Fruit fly (Drosophila melanogaster) whole organism, embryonic: ENCODE results near the gene CG14535.
A peak's percentile ranks its signal among the peaks of the same experiment; 100 is the strongest.

Source experiments
- CG1024 ChIP-seq: fragments of 200-800 bp; sonication (Bioruptor generic); IDR thresholded peaks from 2 replicates; pipeline ENCODE4 v1.3.6; 2022; ENCODE audit warnings: missing biosample characterization, missing genetic modification characterization
- CG11695 ChIP-seq: fragments of 200-800 bp; sonication (Bioruptor generic); IDR thresholded peaks from 3 replicates; pipeline ENCODE4 v1.3.6; 2022; ENCODE audit warnings: missing biosample characterization, missing genetic modification characterization
- CG13775 ChIP-seq: fragments of 200-800 bp; sonication (Bioruptor generic); optimal IDR thresholded peaks from 3 replicates; lab custom pipeline; 2017; ENCODE audit warnings: missing biosample characterization, mild to moderate bottlenecking, missing genetic modification characterization
- CG14860 ChIP-seq: fragments of 200-800 bp; sonication (Bioruptor generic); IDR thresholded peaks from 3 replicates; pipeline ENCODE4 v1.3.6; 2022; ENCODE audit warnings: missing biosample characterization, missing genetic modification characterization; ENCODE audit not compliant: partially characterized antibody
- CG15601 ChIP-seq: fragments of 200-800 bp; sonication (Bioruptor generic); optimal IDR thresholded peaks from 3 replicates; lab custom pipeline; 2019; ENCODE audit warnings: missing biosample characterization, mild to moderate bottlenecking, missing genetic modification characterization, moderate library complexity
- CG1603 ChIP-seq: fragments of 200-800 bp; sonication (Bioruptor generic); optimal IDR thresholded peaks from 2 replicates; lab custom pipeline; 2019; ENCODE audit warnings: missing biosample characterization, mild to moderate bottlenecking, missing genetic modification characterization, moderate library complexity
- CG16815 ChIP-seq: fragments of 200-800 bp; sonication (Bioruptor generic); optimal IDR thresholded peaks from 3 replicates; lab custom pipeline; 2017; ENCODE audit warnings: missing biosample characterization, mild to moderate bottlenecking, missing genetic modification characterization
- CG17361 ChIP-seq: fragments of 200-800 bp; sonication (Bioruptor generic); IDR thresholded peaks from 3 replicates; pipeline ENCODE4 v1.3.6; 2022; ENCODE audit warnings: missing biosample characterization, missing genetic modification characterization
- CG17912 ChIP-seq: fragments of 200-800 bp; sonication (Bioruptor generic); optimal IDR thresholded peaks from 2 replicates; lab custom pipeline; 2018; ENCODE audit warnings: missing biosample characterization, mild to moderate bottlenecking, missing genetic modification characterization
- CG1792 ChIP-seq: fragments of 200-800 bp; sonication (Bioruptor generic); optimal IDR thresholded peaks from 2 replicates; lab custom pipeline; 2016; ENCODE audit warnings: missing biosample characterization, missing genetic modification characterization
- CG30431 ChIP-seq: fragments of 200-800 bp; sonication (Bioruptor generic); optimal IDR thresholded peaks from 2 replicates; lab custom pipeline; 2017; ENCODE audit warnings: missing biosample characterization, missing genetic modification characterization
- CG4328 ChIP-seq: fragments of 200-800 bp; sonication (Bioruptor generic); optimal IDR thresholded peaks from 3 replicates; lab custom pipeline; 2017; ENCODE audit warnings: missing biosample characterization, missing genetic modification reagents, missing genetic modification characterization
- CG4617 ChIP-seq: fragments of 200-800 bp; sonication (Bioruptor generic); optimal IDR thresholded peaks from 3 replicates; lab custom pipeline; 2016; ENCODE audit warnings: missing biosample characterization, missing genetic modification characterization, borderline replicate concordance
- CG6683 ChIP-seq: fragments of 200-800 bp; sonication (Bioruptor generic); optimal IDR thresholded peaks from 2 replicates; lab custom pipeline; 2017; ENCODE audit warnings: missing biosample characterization, mild to moderate bottlenecking, missing genetic modification characterization, missing genetic modification reagents
- CG6791 ChIP-seq: fragments of 200-800 bp; sonication (Bioruptor generic); IDR thresholded peaks from 3 replicates; pipeline ENCODE4 v1.3.6; 2022; ENCODE audit warnings: missing biosample characterization, missing genetic modification characterization; ENCODE audit not compliant: partially characterized antibody
- CG9797 ChIP-seq: fragments of 200-800 bp; sonication (Bioruptor generic); optimal IDR thresholded peaks from 3 replicates; lab custom pipeline; 2018; ENCODE audit warnings: missing biosample characterization, mild to moderate bottlenecking, missing genetic modification characterization
- Camta ChIP-seq: fragments of 200-800 bp; sonication (Bioruptor generic); optimal IDR thresholded peaks from 2 replicates; lab custom pipeline; 2016; ENCODE audit warnings: missing biosample characterization, missing genetic modification characterization
- Deaf1 ChIP-seq: fragments of 200-800 bp; optimal IDR thresholded peaks from 3 replicates; lab custom pipeline; 2019; ENCODE audit warnings: missing biosample characterization, mild to moderate bottlenecking, missing genetic modification characterization, moderate library complexity
- Drgx ChIP-seq: fragments of 200-800 bp; sonication (Bioruptor generic); IDR thresholded peaks from 2 replicates; pipeline ENCODE4 v1.3.6; 2022; ENCODE audit warnings: missing biosample characterization, missing genetic modification characterization
- Fer1 ChIP-seq: fragments of 200-800 bp; sonication (Bioruptor generic); optimal IDR thresholded peaks from 2 replicates; lab custom pipeline; 2017; ENCODE audit warnings: missing biosample characterization, mild to moderate bottlenecking, missing genetic modification characterization
- Gsc ChIP-seq: fragments of 200-800 bp; sonication (Bioruptor generic); IDR thresholded peaks from 2 replicates; pipeline ENCODE4 v1.3.6; 2022; ENCODE audit warnings: missing biosample characterization, missing genetic modification characterization
- HmgZ ChIP-seq: fragments of 200-800 bp; sonication (Bioruptor generic); optimal IDR thresholded peaks from 2 replicates; lab custom pipeline; 2018; ENCODE audit warnings: missing biosample characterization, mild to moderate bottlenecking, missing genetic modification characterization
- Hr78 ChIP-seq, 2 experiments: fragments of 200-800 bp in 1 of 2; fragments of >200 bp in 1 of 2; sonication (Bioruptor generic) in 1 of 2; optimal IDR thresholded peaks; 2 replicates each; lab custom pipeline; 2017 to 2019; ENCODE audit warnings: missing biosample characterization in 2 of 2, missing genetic modification characterization in 2 of 2, mild to moderate bottlenecking in 1 of 2, moderate library complexity in 1 of 2
- Jarid2 ChIP-seq: fragments of 200-800 bp; sonication (Bioruptor generic); optimal IDR thresholded peaks from 3 replicates; lab custom pipeline; 2017; ENCODE audit warnings: mild to moderate bottlenecking, missing biosample characterization, missing genetic modification reagents, missing genetic modification characterization
- Neu2 ChIP-seq: fragments of 200-800 bp; sonication (Bioruptor generic); optimal IDR thresholded peaks from 3 replicates; lab custom pipeline; 2016; ENCODE audit warnings: missing biosample characterization, missing genetic modification characterization, borderline replicate concordance
- Oli ChIP-seq: fragments of 200-800 bp; sonication (Bioruptor generic); optimal IDR thresholded peaks from 2 replicates; lab custom pipeline; 2018; ENCODE audit warnings: missing biosample characterization, mild to moderate bottlenecking, missing genetic modification characterization, moderate library complexity
- Ravus ChIP-seq: fragments of 200-800 bp; sonication (Bioruptor generic); IDR thresholded peaks from 2 replicates; pipeline ENCODE4 v1.3.6; 2022; ENCODE audit warnings: missing biosample characterization, missing genetic modification characterization
- Rfx ChIP-seq: fragments of 200-800 bp; sonication (Bioruptor generic); IDR thresholded peaks from 2 replicates; pipeline ENCODE4 v1.3.6; 2022; ENCODE audit warnings: missing biosample characterization, missing genetic modification characterization
- Scr ChIP-seq: fragments of 200-800 bp; sonication (Bioruptor generic); IDR thresholded peaks from 2 replicates; pipeline ENCODE4 v1.3.6; 2022; ENCODE audit warnings: missing biosample characterization, missing genetic modification characterization; ENCODE audit not compliant: partially characterized antibody
- ap ChIP-seq: fragments of 200-800 bp; sonication (Bioruptor generic); IDR thresholded peaks from 2 replicates; pipeline ENCODE4 v1.3.6; 2022; ENCODE audit warnings: missing biosample characterization, missing genetic modification characterization
- ara ChIP-seq: fragments of 200-800 bp; sonication (Bioruptor generic); IDR thresholded peaks from 2 replicates; pipeline ENCODE4 v1.3.6; 2022; ENCODE audit warnings: missing biosample characterization, missing genetic modification characterization
- ase ChIP-seq: fragments of 200-800 bp; sonication (Bioruptor generic); IDR thresholded peaks from 3 replicates; pipeline ENCODE4 v1.3.6; 2022; ENCODE audit warnings: missing biosample characterization, missing genetic modification characterization
- bsh ChIP-seq, 2 experiments: fragments of 200-800 bp; sonication (Bioruptor generic); optimal IDR thresholded peaks; 2 replicates each; lab custom pipeline; 2017 to 2018; ENCODE audit warnings: mild to moderate bottlenecking in 2 of 2, missing biosample characterization in 2 of 2, missing genetic modification characterization in 2 of 2, moderate library complexity in 1 of 2
- cg ChIP-seq: fragments of 200-800 bp; sonication (Bioruptor generic); optimal IDR thresholded peaks from 3 replicates; lab custom pipeline; 2019; ENCODE audit warnings: missing biosample characterization, mild to moderate bottlenecking, missing genetic modification characterization, moderate library complexity
- crp ChIP-seq, 2 experiments: fragments of 200-800 bp; sonication (Bioruptor generic); optimal IDR thresholded peaks; 2 replicates in 1 of 2; 3 replicates in 1 of 2; lab custom pipeline; 2017; ENCODE audit warnings: missing biosample characterization in 2 of 2, missing genetic modification characterization in 2 of 2, mild to moderate bottlenecking in 1 of 2, moderate library complexity in 1 of 2
- da ChIP-seq: fragments of 200-800 bp; sonication (Bioruptor generic); optimal IDR thresholded peaks from 2 replicates; lab custom pipeline; 2016; ENCODE audit warnings: missing biosample characterization, missing genetic modification characterization
- gfzf ChIP-seq: fragments of 200-800 bp; sonication (Bioruptor generic); optimal IDR thresholded peaks from 2 replicates; lab custom pipeline; 2016; ENCODE audit warnings: missing biosample characterization, mild to moderate bottlenecking, missing genetic modification characterization, moderate library complexity
- ind ChIP-seq: fragments of 200-800 bp; sonication (Bioruptor generic); optimal IDR thresholded peaks from 3 replicates; lab custom pipeline; 2016; ENCODE audit warnings: missing biosample characterization, missing genetic modification characterization
- maf-S ChIP-seq: fragments of 200-800 bp; sonication (Bioruptor generic); optimal IDR thresholded peaks from 2 replicates; lab custom pipeline; 2016; ENCODE audit warnings: missing biosample characterization, missing genetic modification characterization
- p53 ChIP-seq: fragments of 200-800 bp; sonication (Bioruptor generic); optimal IDR thresholded peaks from 2 replicates; lab custom pipeline; 2016; ENCODE audit warnings: missing biosample characterization, missing genetic modification characterization
- pb ChIP-seq: fragments of 200-800 bp; sonication (Bioruptor generic); optimal IDR thresholded peaks from 3 replicates; lab custom pipeline; 2016; ENCODE audit warnings: missing biosample characterization, missing genetic modification characterization
- pros ChIP-seq: fragments of 200-800 bp; sonication (Bioruptor generic); optimal IDR thresholded peaks from 3 replicates; lab custom pipeline; 2019; ENCODE audit warnings: missing biosample characterization, mild to moderate bottlenecking, missing genetic modification characterization, moderate library complexity
- shn ChIP-seq: fragments of 200-800 bp; sonication (Bioruptor generic); optimal IDR thresholded peaks from 3 replicates; lab custom pipeline; 2016; ENCODE audit warnings: missing biosample characterization, missing genetic modification characterization
- sim ChIP-seq: fragments of 200-800 bp; sonication (Bioruptor generic); IDR thresholded peaks from 2 replicates; pipeline ENCODE4 v1.3.6; 2022; ENCODE audit warnings: missing biosample characterization, missing genetic modification characterization
- slou ChIP-seq: fragments of 200-800 bp; sonication (Bioruptor generic); optimal IDR thresholded peaks from 3 replicates; lab custom pipeline; 2016; ENCODE audit warnings: missing biosample characterization, missing genetic modification characterization
- sna ChIP-seq: fragments of 200-800 bp; sonication (Bioruptor generic); IDR thresholded peaks from 2 replicates; pipeline ENCODE4 v1.3.6; 2022; ENCODE audit warnings: missing biosample characterization, missing genetic modification characterization; ENCODE audit not compliant: partially characterized antibody
- sob ChIP-seq: fragments of 200-800 bp; sonication (Bioruptor generic); IDR thresholded peaks from 2 replicates; pipeline ENCODE4 v1.3.6; 2022; ENCODE audit warnings: missing biosample characterization, missing genetic modification characterization

The CG14535 gene

DNA sequence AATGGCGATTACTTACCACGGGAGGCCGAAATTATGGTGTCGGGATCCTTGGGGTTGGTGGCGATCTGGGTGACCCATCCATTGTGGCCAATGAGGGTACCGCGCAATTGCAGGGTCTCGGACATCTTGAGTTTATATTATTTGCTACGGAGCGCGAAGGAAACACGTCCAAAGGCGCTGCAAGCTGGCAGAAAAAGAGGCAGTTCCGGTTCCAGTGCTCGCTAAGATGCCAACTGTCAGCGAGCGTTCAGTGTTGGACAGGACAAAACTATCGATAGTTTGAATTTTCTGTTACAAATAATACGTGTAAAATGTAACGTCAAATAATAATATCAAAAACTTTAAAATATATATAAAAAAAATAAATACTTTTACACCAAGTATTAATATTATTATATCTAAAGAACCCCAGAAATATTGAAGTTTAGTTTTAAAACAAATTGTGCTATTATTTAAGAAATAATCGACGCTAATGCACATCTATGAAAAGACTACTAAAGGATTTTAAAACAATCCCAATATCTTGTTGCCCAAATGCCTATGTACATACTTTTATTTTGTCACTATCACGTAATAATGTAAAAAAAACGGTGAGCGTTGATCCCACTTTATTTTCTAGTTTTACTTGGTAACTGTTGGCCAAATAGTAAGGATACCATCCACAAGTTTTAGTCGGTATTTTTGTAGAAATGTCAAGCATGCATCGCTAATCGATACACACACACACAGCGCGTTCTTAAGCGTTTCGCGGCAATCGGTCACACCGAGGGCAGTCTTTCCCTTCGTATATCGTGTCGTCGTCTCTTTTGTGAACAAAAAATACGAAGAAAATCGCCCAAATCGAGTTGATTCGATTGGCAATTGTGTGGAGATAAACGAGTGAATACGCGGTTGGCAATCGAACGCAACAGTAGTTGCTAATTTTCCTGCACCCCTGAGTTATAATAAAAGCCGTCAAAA, 27.9 kb downstream of the CG14535 start, which contains the start of the genes Rack1 and mts:
TSS of gene Rack1 (minus strand) at position 271 of the 960 bp plus-strand sequence.
TSS of gene mts (plus strand) at position 606 of the 960 bp plus-strand sequence.
- TF ChIP-seq Neu2 (GFP tag; lab: Kevin White, UChicago) (no peak), slou (peak; percentile 81), HmgZ (tag; lab: Kevin White, UChicago) (peak; percentile 65), Camta (GFP tag; lab: Kevin White, UChicago) (peak; percentile 83), ara (GFP tag; lab: Robert Waterston, UW) (peak; percentile 64), CG14860 (GFP tag; lab: Robert Waterston, UW) (no peak), Jarid2 (peak; percentile 74), shn (GFP tag; lab: Kevin White, UChicago) (peak; percentile 72), gfzf (peak; percentile 92), Ravus (peak; percentile 38), pb (peak; percentile 79), CG6683 (GFP tag; lab: Kevin White, UChicago) (peak; percentile 71), da (no peak), Oli (peak; percentile 71), Drgx (GFP tag; lab: Robert Waterston, UW) (peak; percentile 50; the same call in 1 of the 2 replicates), CG6791 (GFP tag; lab: Robert Waterston, UW) (peak; percentile 71), Deaf1 (tag; lab: Kevin White, UChicago) (no peak), cg (GFP tag; lab: Kevin White, UChicago) (no peak), bsh (GFP tag; optimal IDR thresholded peaks at IDR 0.05; lab: Kevin White, UChicago) (peak; percentile 44 to 68), ap (peak; percentile 74; the same call in 1 of the 2 replicates), Hr78 (GFP tag; optimal IDR thresholded peaks at IDR 0.05; lab: Kevin White, UChicago) (no peak), pros (GFP tag; lab: Kevin White, UChicago) (peak; percentile 32), maf-S (GFP tag; lab: Kevin White, UChicago) (peak; percentile 82), CG1024 (peak; percentile 56; the same call in 1 of the 2 replicates), CG13775 (GFP tag; lab: Kevin White, UChicago) (peak; percentile 89), Fer1 (GFP tag; lab: Kevin White, UChicago) (peak; percentile 90), CG16815 (peak; percentile 60), CG17361 (GFP tag; lab: Robert Waterston, UW) (peak; percentile 63; the same call in 2 of the 3 replicates), CG15601 (peak; percentile 67), CG9797 (GFP tag; lab: Kevin White, UChicago) (peak; percentile 71), crp (GFP tag; optimal IDR thresholded peaks at IDR 0.05; lab: Kevin White, UChicago) (peak in 1 of 2 experiments; percentile 54), CG30431 (GFP tag; lab: Kevin White, UChicago) (peak; percentile 71), Rfx (GFP tag; lab: Robert Waterston, UW) (peak; percentile 93), CG4617 (GFP tag; lab: Kevin White, UChicago) (peak; percentile 60), CG11695 (GFP tag; lab: Robert Waterston, UW) (peak; percentile 58; the same call in 2 of the 3 replicates), sim (GFP tag; lab: Robert Waterston, UW) (peak; percentile 77), sna (GFP tag; lab: Robert Waterston, UW) (peak; percentile 32; the same call in 1 of the 2 replicates), CG4328 (GFP tag; lab: Kevin White, UChicago) (peak; percentile 79), ase (GFP tag; lab: Robert Waterston, UW) (peak; percentile 74; the same call in 2 of the 3 replicates), Gsc (GFP tag; lab: Robert Waterston, UW) (no peak), CG17912 (GFP tag; lab: Kevin White, UChicago) (peak; percentile 87), p53 (GFP tag; lab: Kevin White, UChicago) (peak; percentile 32), ind (GFP tag; lab: Kevin White, UChicago) (peak; percentile 66), CG1792 (GFP tag; lab: Kevin White, UChicago) (peak; percentile 59), CG1603 (peak; percentile 83), sob (peak; percentile 94), Scr (GFP tag; lab: Robert Waterston, UW) (peak; percentile 56; the same call in 1 of the 2 replicates)
